Fruit fly (Drosophila melanogaster) whole organism, embryonic: ENCODE data around the gene gpp.
A peak's percentile ranks its signal among the peaks of the same experiment; 100 is the strongest.

ENCODE experiments used
- Awh ChIP-seq: fragments of 200-800 bp; sonication (Bioruptor generic); IDR thresholded peaks from 2 replicates; pipeline ENCODE4, ENCODE4 v1.3.6; 2022; ENCODE audit warnings: missing biosample characterization, missing genetic modification characterization
- BEAF-32 ChIP-seq: fragments of 200-800 bp; sonication (Bioruptor generic); optimal IDR thresholded peaks from 3 replicates; lab custom pipeline; 2017; ENCODE audit warnings: missing biosample characterization, missing genetic modification characterization, mild to moderate bottlenecking, moderate library complexity, missing genetic modification reagents
- CG11085 ChIP-seq: fragments of 200-800 bp; sonication (Bioruptor generic); IDR thresholded peaks from 2 replicates; pipeline ENCODE4 v1.3.6; 2022; ENCODE audit warnings: missing biosample characterization, missing genetic modification characterization
- CG11456 ChIP-seq: fragments of 200-800 bp; sonication (Bioruptor generic); IDR thresholded peaks from 3 replicates; pipeline ENCODE4 v1.3.6; 2022; ENCODE audit warnings: missing biosample characterization, missing genetic modification characterization
- CG12155 ChIP-seq: fragments of 200-800 bp; sonication (Bioruptor generic); optimal IDR thresholded peaks from 3 replicates; lab custom pipeline; 2016; ENCODE audit warnings: missing biosample characterization, missing genetic modification characterization
- CG12219 ChIP-seq: fragments of 200-800 bp; sonication (Bioruptor generic); optimal IDR thresholded peaks from 3 replicates; lab custom pipeline; 2018; ENCODE audit warnings: missing biosample characterization, mild to moderate bottlenecking, missing genetic modification characterization
- CG13424 ChIP-seq: fragments of 200-800 bp; sonication (Bioruptor generic); optimal IDR thresholded peaks from 2 replicates; lab custom pipeline; 2019; ENCODE audit warnings: missing biosample characterization, mild to moderate bottlenecking, missing genetic modification characterization, moderate library complexity
- CG13624 ChIP-seq: fragments of 200-800 bp; sonication (Bioruptor generic); optimal IDR thresholded peaks from 2 replicates; lab custom pipeline; 2016; ENCODE audit warnings: missing biosample characterization, missing genetic modification characterization
- CG13894 ChIP-seq: fragments of 200-800 bp; sonication (Bioruptor generic); optimal IDR thresholded peaks from 3 replicates; lab custom pipeline; 2018; ENCODE audit warnings: missing biosample characterization, mild to moderate bottlenecking, missing genetic modification characterization, moderate library complexity
- CG14014 ChIP-seq: fragments of 200-800 bp; sonication (Bioruptor generic); IDR thresholded peaks from 2 replicates; pipeline ENCODE4 v1.3.6; 2022; ENCODE audit warnings: missing biosample characterization, missing genetic modification characterization
- CG1603 ChIP-seq: fragments of 200-800 bp; sonication (Bioruptor generic); optimal IDR thresholded peaks from 2 replicates; lab custom pipeline; 2019; ENCODE audit warnings: missing biosample characterization, mild to moderate bottlenecking, missing genetic modification characterization, moderate library complexity
- CG2712 ChIP-seq: fragments of 200-800 bp; optimal IDR thresholded peaks from 3 replicates; lab custom pipeline; 2019; ENCODE audit warnings: missing biosample characterization, mild to moderate bottlenecking, missing genetic modification characterization, moderate library complexity
- CG2889 ChIP-seq: fragments of 200-800 bp; sonication (Bioruptor generic); IDR thresholded peaks from 3 replicates; pipeline ENCODE4 v1.3.6; 2022; ENCODE audit warnings: missing biosample characterization, missing genetic modification characterization
- CG30020 ChIP-seq: fragments of 200-800 bp; optimal IDR thresholded peaks from 2 replicates; lab custom pipeline; 2019; ENCODE audit warnings: missing biosample characterization, mild to moderate bottlenecking, missing genetic modification characterization, moderate library complexity
- CG3163 ChIP-seq: fragments of 200-800 bp; sonication (Bioruptor generic); optimal IDR thresholded peaks from 3 replicates; lab custom pipeline; 2016; ENCODE audit warnings: missing biosample characterization, missing genetic modification characterization
- CG33213 ChIP-seq: fragments of 200-800 bp; sonication (Bioruptor generic); optimal IDR thresholded peaks from 3 replicates; lab custom pipeline; 2016; ENCODE audit warnings: missing biosample characterization, missing genetic modification characterization
- CG42726 ChIP-seq: fragments of 200-800 bp; sonication (Bioruptor generic); IDR thresholded peaks from 2 replicates; pipeline ENCODE4 v1.3.6; 2022; ENCODE audit warnings: missing biosample characterization, missing genetic modification characterization; ENCODE audit not compliant: partially characterized antibody
- CG4854 ChIP-seq: fragments of 200-800 bp; sonication (Bioruptor generic); optimal IDR thresholded peaks from 2 replicates; lab custom pipeline; 2016; ENCODE audit warnings: missing biosample characterization, missing genetic modification characterization, inconsistent platforms
- CG6683 ChIP-seq: fragments of 200-800 bp; sonication (Bioruptor generic); optimal IDR thresholded peaks from 2 replicates; lab custom pipeline; 2017; ENCODE audit warnings: missing biosample characterization, mild to moderate bottlenecking, missing genetic modification characterization, missing genetic modification reagents
- CG7271 ChIP-seq: fragments of 200-800 bp; sonication (Bioruptor generic); optimal IDR thresholded peaks from 2 replicates; lab custom pipeline; 2018; ENCODE audit warnings: missing biosample characterization, mild to moderate bottlenecking, missing genetic modification characterization, moderate library complexity
- CG9817 ChIP-seq: fragments of 200-800 bp; sonication (Bioruptor generic); optimal IDR thresholded peaks from 2 replicates; lab custom pipeline; 2018; ENCODE audit warnings: missing biosample characterization, mild to moderate bottlenecking, missing genetic modification characterization, moderate library complexity
- CG9932 ChIP-seq: fragments of 200-800 bp; sonication (Bioruptor generic); IDR thresholded peaks from 2 replicates; pipeline ENCODE4 v1.3.6; 2022; ENCODE audit warnings: missing biosample characterization, missing genetic modification characterization
- CHES-1-like ChIP-seq: fragments of 200-800 bp; sonication (Bioruptor generic); optimal IDR thresholded peaks from 2 replicates; lab custom pipeline; 2016; ENCODE audit warnings: missing biosample characterization, missing genetic modification characterization
- Doc2 ChIP-seq: fragments of 200-800 bp; sonication (Bioruptor generic); IDR thresholded peaks from 2 replicates; pipeline ENCODE4 v1.3.6; 2022; ENCODE audit warnings: missing biosample characterization, missing genetic modification characterization
- Hmx ChIP-seq: fragments of 200-800 bp; sonication (Bioruptor generic); optimal IDR thresholded peaks from 2 replicates; lab custom pipeline; 2016; ENCODE audit warnings: missing biosample characterization, missing genetic modification characterization
- Jarid2 ChIP-seq: fragments of 200-800 bp; sonication (Bioruptor generic); optimal IDR thresholded peaks from 3 replicates; lab custom pipeline; 2017; ENCODE audit warnings: mild to moderate bottlenecking, missing biosample characterization, missing genetic modification reagents, missing genetic modification characterization
- NC2β ChIP-seq: fragments of 200-800 bp; sonication (Bioruptor generic); optimal IDR thresholded peaks from 2 replicates; lab custom pipeline; 2016; ENCODE audit warnings: missing biosample characterization, missing genetic modification characterization
- Oaz ChIP-seq: fragments of 200-800 bp; sonication (Bioruptor generic); IDR thresholded peaks from 2 replicates; pipeline ENCODE4 v1.3.6; 2022; ENCODE audit warnings: missing biosample characterization, missing genetic modification characterization
- Optix ChIP-seq: fragments of 200-800 bp; sonication (Bioruptor generic); IDR thresholded peaks from 3 replicates; pipeline ENCODE4 v1.3.6; 2022; ENCODE audit warnings: missing biosample characterization, missing genetic modification characterization
- Poxn ChIP-seq: fragments of 200-800 bp; sonication (Bioruptor generic); IDR thresholded peaks from 2 replicates; pipeline ENCODE4 v1.3.6; 2022; ENCODE audit warnings: missing biosample characterization, missing genetic modification characterization
- Sox102F ChIP-seq: fragments of 200-800 bp; sonication (Bioruptor generic); optimal IDR thresholded peaks from 2 replicates; lab custom pipeline; 2018; ENCODE audit warnings: missing biosample characterization, mild to moderate bottlenecking, missing genetic modification characterization, moderate library complexity
- Trl ChIP-seq, 3 experiments: fragments of >200 bp in 2 of 3; fragments of 200-800 bp in 1 of 3; sonication (Bioruptor generic) in 1 of 3; optimal IDR thresholded peaks; 2 replicates in 1 of 3; 3 replicates in 2 of 3; lab custom pipeline; 2016 to 2017; ENCODE audit warnings: missing biosample characterization in 1 of 3, missing genetic modification characterization in 1 of 3
- Vsx1 ChIP-seq: fragments of 200-800 bp; sonication (Bioruptor generic); optimal IDR thresholded peaks from 2 replicates; lab custom pipeline; 2017; ENCODE audit warnings: missing biosample characterization, mild to moderate bottlenecking, missing genetic modification characterization, missing genetic modification reagents
- Xrp1 ChIP-seq: fragments of 200-800 bp; sonication (Bioruptor generic); IDR thresholded peaks from 2 replicates; pipeline ENCODE4 v1.3.6; 2022; ENCODE audit warnings: missing biosample characterization, missing genetic modification characterization
- amos ChIP-seq: fragments of 200-800 bp; sonication (Bioruptor generic); IDR thresholded peaks from 2 replicates; pipeline ENCODE4 v1.3.6; 2022; ENCODE audit warnings: missing biosample characterization, missing genetic modification characterization; ENCODE audit not compliant: partially characterized antibody
- ap ChIP-seq: fragments of 200-800 bp; sonication (Bioruptor generic); IDR thresholded peaks from 2 replicates; pipeline ENCODE4 v1.3.6; 2022; ENCODE audit warnings: missing biosample characterization, missing genetic modification characterization
- bbx ChIP-seq: fragments of 200-800 bp; sonication (Bioruptor generic); IDR thresholded peaks from 2 replicates; pipeline ENCODE4 v1.3.6; 2022; ENCODE audit warnings: missing biosample characterization, missing genetic modification characterization; ENCODE audit not compliant: partially characterized antibody
- bsh ChIP-seq, 2 experiments: fragments of 200-800 bp; sonication (Bioruptor generic); optimal IDR thresholded peaks; 2 replicates each; lab custom pipeline; 2017 to 2018; ENCODE audit warnings: mild to moderate bottlenecking in 2 of 2, missing biosample characterization in 2 of 2, missing genetic modification characterization in 2 of 2, moderate library complexity in 1 of 2
- cad ChIP-seq: fragments of >200 bp; optimal IDR thresholded peaks from 2 replicates; lab custom pipeline; 2017; ENCODE audit warnings: missing biosample characterization, missing genetic modification characterization
- ci ChIP-seq: fragments of 200-800 bp; sonication (Bioruptor generic); IDR thresholded peaks from 3 replicates; pipeline ENCODE4 v1.3.6; 2022; ENCODE audit warnings: missing biosample characterization, missing genetic modification characterization
- crol ChIP-seq: fragments of 200-800 bp; sonication (Bioruptor generic); IDR thresholded peaks from 2 replicates; pipeline ENCODE4 v1.3.6; 2022; ENCODE audit warnings: missing biosample characterization, missing genetic modification characterization
- fd96Cb ChIP-seq: fragments of 200-800 bp; sonication (Bioruptor generic); optimal IDR thresholded peaks from 2 replicates; lab custom pipeline; 2018; ENCODE audit warnings: missing biosample characterization, mild to moderate bottlenecking, missing genetic modification characterization, moderate library complexity
- her ChIP-seq: fragments of 200-800 bp; sonication (Bioruptor generic); optimal IDR thresholded peaks from 2 replicates; lab custom pipeline; 2016; ENCODE audit warnings: missing biosample characterization, missing genetic modification characterization
- nerfin-2 ChIP-seq: fragments of 200-800 bp; sonication (Bioruptor generic); IDR thresholded peaks from 2 replicates; pipeline ENCODE4 v1.3.6; 2022; ENCODE audit warnings: missing biosample characterization, missing genetic modification characterization; ENCODE audit not compliant: partially characterized antibody
- onecut ChIP-seq: fragments of 200-800 bp; sonication (Bioruptor generic); IDR thresholded peaks from 2 replicates; pipeline ENCODE4 v1.3.6; 2022; ENCODE audit warnings: missing biosample characterization, missing genetic modification characterization
- pnt ChIP-seq: fragments of 200-800 bp; sonication (Bioruptor generic); optimal IDR thresholded peaks from 3 replicates; lab custom pipeline; 2016; ENCODE audit warnings: missing biosample characterization, missing genetic modification characterization
- slp2 ChIP-seq: fragments of 200-800 bp; sonication (Bioruptor generic); optimal IDR thresholded peaks from 2 replicates; lab custom pipeline; 2016; ENCODE audit warnings: missing biosample characterization, missing genetic modification characterization
- vnd ChIP-seq: fragments of 200-800 bp; sonication (Bioruptor generic); IDR thresholded peaks from 3 replicates; pipeline ENCODE4 v1.3.6; 2022; ENCODE audit warnings: missing biosample characterization, missing genetic modification characterization; ENCODE audit not compliant: partially characterized antibody
- zfh1 ChIP-seq: fragments of 200-800 bp; sonication (Bioruptor generic); IDR thresholded peaks from 3 replicates; pipeline ENCODE4 v1.3.6; 2022; ENCODE audit warnings: missing biosample characterization, missing genetic modification characterization

gpp gene

DNA sequence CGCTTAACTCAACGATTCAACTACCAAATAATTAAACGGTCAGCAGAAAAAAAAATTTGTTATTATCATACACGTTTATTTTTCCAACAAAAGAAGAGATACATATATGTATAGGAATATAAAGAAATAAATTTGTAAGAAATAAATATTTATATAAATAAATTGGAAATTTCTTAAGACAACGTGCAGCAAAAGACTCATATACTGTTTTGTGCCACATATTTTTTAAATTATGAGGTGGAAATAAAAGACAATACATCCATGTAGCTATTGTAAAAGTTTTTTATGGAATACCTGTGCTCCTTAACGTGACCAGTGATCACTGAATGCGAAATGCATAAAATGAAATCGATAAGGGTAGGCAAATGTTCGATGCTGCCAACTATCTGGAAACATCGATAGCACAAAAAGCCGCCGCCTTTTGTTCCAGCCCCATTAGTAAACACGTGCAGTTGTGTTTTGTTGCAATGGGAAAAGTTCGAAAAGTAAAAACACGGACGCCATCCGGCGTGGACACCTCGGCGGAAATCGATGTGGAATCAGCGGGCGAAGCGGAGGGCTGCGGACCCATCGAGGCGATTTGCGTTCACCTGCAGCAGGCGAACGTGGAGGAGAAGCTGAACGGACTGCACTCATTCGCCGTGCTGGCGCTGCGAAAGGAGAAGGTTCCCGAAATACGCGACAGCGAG, 38.0 kb upstream of the gpp start, which contains the start of gene CG10286 (continued):
- TF ChIP-seq bbx (GFP tag; lab: Robert Waterston, UW) (peak; percentile 87), CG7271 (tag; lab: Kevin White, UChicago) (no peak), ap (no peak; the same call in 1 of the 2 replicates), CG42726 (GFP tag; lab: Robert Waterston, UW) (peak; percentile 65), amos (GFP tag; lab: Robert Waterston, UW) (peak; percentile 86), slp2 (GFP tag; lab: Kevin White, UChicago) (no peak), CG13894 (tag; lab: Kevin White, UChicago) (no peak), CG12219 (GFP tag; lab: Kevin White, UChicago) (no peak), onecut (GFP tag; lab: Robert Waterston, UW) (peak; percentile 57), vnd (GFP tag; lab: Robert Waterston, UW) (peak; percentile 63), CG6683 (GFP tag; lab: Kevin White, UChicago) (no peak), crol (GFP tag; lab: Robert Waterston, UW) (no peak), CG14014 (GFP tag; lab: Robert Waterston, UW) (peak; percentile 32; the same call in 1 of the 2 replicates), pnt (GFP tag; lab: Kevin White, UChicago) (no peak), CHES-1-like (GFP tag; lab: Kevin White, UChicago) (peak; percentile 29), CG30020 (tag; lab: Kevin White, UChicago) (peak; percentile 12), Awh (no peak), Optix (no peak), CG2889 (no peak), Hmx (GFP tag; lab: Kevin White, UChicago) (no peak), Sox102F (GFP tag; lab: Kevin White, UChicago) (no peak), CG13624 (peak; percentile 13), CG2712 (peak; percentile 67), Doc2 (no peak), fd96Cb (tag; lab: Kevin White, UChicago) (peak; percentile 6), CG3163 (no peak), Oaz (GFP tag; lab: Robert Waterston, UW) (peak; percentile 34; the same call in 1 of the 2 replicates), bsh (GFP tag; optimal IDR thresholded peaks at IDR 0.05; lab: Kevin White, UChicago) (peak in 1 of 2 experiments; percentile 24), nerfin-2 (GFP tag; lab: Robert Waterston, UW) (peak; percentile 54; the same call in 1 of the 2 replicates), cad (GFP tag; lab: Kevin White, UChicago) (no peak), CG11456 (GFP tag; lab: Robert Waterston, UW) (0 out of 3 replicates have a peak, but pooled peaks have one; percentile 7), CG1603 (tag; lab: Kevin White, UChicago) (peak; percentile 61), CG9932 (GFP tag; lab: Robert Waterston, UW) (peak; percentile 64), CG11085 (no peak), Jarid2 (GFP tag; lab: Kevin White, UChicago) (peak; percentile 23), BEAF-32 (GFP tag; lab: Kevin White, UChicago) (peak; percentile 82), CG4854 (GFP tag; lab: Kevin White, UChicago) (no peak), Xrp1 (GFP tag; lab: Robert Waterston, UW) (peak; percentile 43), Poxn (GFP tag; lab: Robert Waterston, UW) (no peak), her (GFP tag; lab: Kevin White, UChicago) (no peak), Vsx1 (GFP tag; lab: Kevin White, UChicago) (no peak), CG12155 (GFP tag; lab: Kevin White, UChicago) (no peak), ci (GFP tag; lab: Robert Waterston, UW) (no peak; the same call in 2 of the 3 replicates), CG9817 (tag; lab: Kevin White, UChicago) (peak; percentile 22), CG13424 (peak; percentile 7), Trl (optimal IDR thresholded peaks at IDR 0.05; lab: Kevin White, UChicago) (no peak), Trl (GFP tag; optimal IDR thresholded peaks at IDR 0.05; lab: Kevin White, UChicago) (no peak), zfh1 (GFP tag; lab: Robert Waterston, UW) (0 out of 3 replicates have a peak, but pooled peaks have one; percentile 33), CG33213 (peak; percentile 47), NC2β (GFP tag; lab: Kevin White, UChicago) (peak; percentile 26)
